Fruit fly (Drosophila melanogaster) whole organism: ENCODE measurements around the gene CG44815.

ENCODE experiments used
- CG8478 ChIP-seq: fragments of >200 bp; optimal IDR thresholded peaks from 2 replicates; lab custom pipeline; 2018; ENCODE audit warnings: inconsistent platforms
- Dll ChIP-seq: fragments of >200 bp; optimal IDR thresholded peaks from 2 replicates; lab custom pipeline; 2017
- EcR ChIP-seq, 2 experiments: fragments of >200 bp; optimal IDR thresholded peaks; 2 replicates each; lab custom pipeline; 2017; ENCODE audit warnings: missing biosample characterization in 2 of 2, missing genetic modification characterization in 2 of 2, missing genetic modification reagents in 2 of 2
- pan ChIP-seq: fragments of >200 bp; optimal IDR thresholded peaks from 2 replicates; lab custom pipeline; 2017
- psq ChIP-seq: fragments of >200 bp; optimal IDR thresholded peaks from 2 replicates; lab custom pipeline; 2017
- usp ChIP-seq: fragments of >200 bp; optimal IDR thresholded peaks from 2 replicates; lab custom pipeline; 2017; ENCODE audit warnings: missing biosample characterization, missing genetic modification characterization, mixed read lengths

- TF ChIP-seq psq (lab: Kevin White, UChicago) (no peak), EcR (GFP tag; optimal IDR thresholded peaks at IDR 0.05; lab: Kevin White, UChicago) (peak in 1 of 2 experiments; percentile 63), Dll (no peak), usp (GFP tag; lab: Kevin White, UChicago) (no peak), CG8478 (lab: Kevin White, UChicago) (no peak), pan (lab: Kevin White, UChicago) (no peak)
These were observed 14.7 kb upstream of the CG44815 start for dm6 chrX:9460618-9461245.
